Worm (Caenorhabditis elegans): ENCODE results near the gene ZK1320.11.

DNA sequence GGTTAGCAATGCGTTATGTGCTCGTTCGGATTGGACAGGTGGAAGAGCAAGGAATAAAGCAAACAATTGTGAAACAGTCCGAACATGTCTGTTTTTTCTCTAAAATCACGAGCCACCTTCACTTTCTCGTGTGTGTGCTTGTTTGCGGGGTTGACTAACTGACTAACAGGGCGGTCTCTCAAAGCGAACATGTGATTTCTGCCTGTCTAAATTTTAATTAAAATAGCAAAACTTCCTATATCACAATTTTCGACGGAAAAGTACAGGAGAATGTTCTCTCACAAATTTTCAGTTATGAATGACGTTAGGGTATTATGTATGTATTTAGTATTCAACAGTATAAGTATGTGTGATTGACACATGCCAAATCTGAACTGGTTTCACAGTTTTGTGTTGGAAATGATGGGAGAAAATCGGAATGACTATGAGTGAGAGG, 45.5 kb upstream of the ZK1320.11 start:
- no peak for TF ChIP-seq unc-55 (GFP tag; optimal IDR thresholded peaks at IDR 0.05)
- no peak for TF ChIP-seq nfya-1 (tag; optimal IDR thresholded peaks at IDR 0.05)
- TF ChIP-seq fkh-10 (GFP tag; optimal IDR thresholded peaks at IDR 0.05): no peak
- TF ChIP-seq pha-4 (tag; optimal IDR thresholded peaks at IDR 0.05): no peak
- no peak for TF ChIP-seq F13H6.1 (tag; optimal IDR thresholded peaks at IDR 0.05)
- TF ChIP-seq dve-1 (tag; optimal IDR thresholded peaks at IDR 0.05): no peak
- no peak for TF ChIP-seq lim-6 (tag; optimal IDR thresholded peaks at IDR 0.05)
- no peak for TF ChIP-seq npax-4 (tag; optimal IDR thresholded peaks at IDR 0.05)
- TF ChIP-seq gmeb-2 (tag; optimal IDR thresholded peaks at IDR 0.05): no peak
- TF ChIP-seq pqm-1 (tag; optimal IDR thresholded peaks at IDR 0.05): no peak
